Worm (Caenorhabditis elegans) whole organism, L4/young adult: ENCODE results near the gene ZK666.1.

ENCODE experiments used
- W03F9.2 ChIP-seq: fragments of 150-350 bp; optimal IDR thresholded peaks from 2 replicates; lab custom pipeline; 2014; ENCODE audit warnings: missing biosample characterization, missing genetic modification characterization
- dao-5 ChIP-seq: sonication (generic microtip); optimal IDR thresholded peaks from 2 replicates; lab custom pipeline; 2016; ENCODE audit warnings: missing genotype, missing genetic modification characterization, moderate library complexity, missing compliant biosample characterization
- him-1 ChIP-seq: sonication (generic microtip); optimal IDR thresholded peaks from 2 replicates; lab custom pipeline; 2016; ENCODE audit warnings: missing genotype, missing genetic modification reagents, missing genetic modification characterization, missing compliant biosample characterization

- TF ChIP-seq W03F9.2 (tag; lab: Kevin White, UChicago) (no peak), him-1 (tag; lab: Kevin White, UChicago) (no peak), dao-5 (tag; lab: Kevin White, UChicago) (no peak)
These were observed 23.5 kb downstream of the ZK666.1 start, which contains the start of gene ZK673.2 for ce11 chrII:10447348-10448316.
